Worm (Caenorhabditis elegans) whole organism, midembryonic: ENCODE measurements around the gene dnpp-1.
A peak's percentile ranks its signal among the peaks of the same experiment; 100 is the strongest.

Experiments
- T22C8.4 ChIP-seq: fragments of 200-800 bp; sonication (Bioruptor generic); IDR thresholded peaks from 2 replicates; pipeline ENCODE4 v1.3.6; 2022; ENCODE audit warnings: missing genetic modification characterization, missing compliant biosample characterization
- cog-1 ChIP-seq: sonication (generic microtip); optimal IDR thresholded peaks from 2 replicates; lab custom pipeline; 2016; ENCODE audit warnings: missing genetic modification characterization, missing compliant biosample characterization
- flt-1 ChIP-seq: fragments of 200-800 bp; sonication (Bioruptor generic); IDR thresholded peaks from 2 replicates; pipeline ENCODE4 v1.3.6; 2022; ENCODE audit warnings: missing genetic modification characterization, missing compliant biosample characterization
- klf-2 ChIP-seq: fragments of 200-800 bp; sonication (Bioruptor generic); conservative IDR thresholded peaks from 2 replicates; pipeline ENCODE4 v1.3.6; 2022; ENCODE audit warnings: missing genetic modification reagents, missing genetic modification characterization, missing compliant biosample characterization
- med-1 ChIP-seq: sonication (generic microtip); optimal IDR thresholded peaks from 2 replicates; lab custom pipeline; 2017; ENCODE audit warnings: missing genetic modification characterization, mild to moderate bottlenecking, missing compliant biosample characterization, antibody characterized with exemption, missing genetic modification reagents; ENCODE audit not compliant: insufficient read depth
- ref-1 ChIP-seq: fragments of 200-800 bp; sonication (Bioruptor generic); conservative IDR thresholded peaks from 2 replicates; pipeline ENCODE4 v1.3.6; 2022; ENCODE audit warnings: missing genetic modification reagents, missing genetic modification characterization, missing compliant biosample characterization
- tab-1 ChIP-seq: fragments of 200-800 bp; sonication (Bioruptor generic); IDR thresholded peaks from 2 replicates; pipeline ENCODE4 v1.3.6; 2022; ENCODE audit warnings: missing genetic modification characterization, missing compliant biosample characterization
- ztf-23 ChIP-seq: fragments of 200-800 bp; sonication (Bioruptor generic); IDR thresholded peaks from 2 replicates; pipeline ENCODE4 v1.3.6; 2022; ENCODE audit warnings: missing genetic modification reagents, missing genetic modification characterization, missing compliant biosample characterization
- ztf-29 ChIP-seq: fragments of 200-800 bp; sonication (Bioruptor generic); IDR thresholded peaks from 2 replicates; pipeline ENCODE4 v1.3.6; 2022; ENCODE audit warnings: missing genetic modification reagents, missing genetic modification characterization, missing compliant biosample characterization

Gene dnpp-1

DNA sequence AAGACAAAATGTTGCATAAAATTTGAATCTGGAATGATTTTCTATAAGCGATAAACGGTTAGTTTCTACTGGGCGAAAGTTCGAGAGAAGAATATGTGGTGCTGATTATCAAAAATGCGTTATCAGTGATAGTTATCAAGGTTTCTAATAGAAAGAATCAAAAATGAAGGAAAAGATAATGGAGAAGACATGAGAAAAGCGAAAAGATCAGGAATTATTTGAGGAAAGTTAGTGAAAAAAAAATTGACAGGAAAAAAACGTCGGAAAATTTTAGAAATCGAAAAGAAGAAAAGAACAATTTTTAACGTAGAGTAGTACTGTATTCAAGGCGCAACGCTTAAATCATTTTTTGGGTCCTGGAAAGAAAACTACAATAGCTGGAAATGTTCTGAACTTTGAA, at the start of gene dnpp-1:
dnpp-1 (minus strand) TSS at position 30 of the 400 bp plus-strand sequence.
- TF ChIP-seq ztf-23 = no peak
- no peak for TF ChIP-seq ref-1 (GFP tag; lab: Robert Waterston, UW)
- TF ChIP-seq ztf-29 (GFP tag; lab: Robert Waterston, UW) = no peak
- no peak for TF ChIP-seq tab-1
- no peak for TF ChIP-seq cog-1 (tag; lab: Kevin White, UChicago)
- TF ChIP-seq flt-1 (GFP tag; lab: Robert Waterston, UW) = no peak
- TF ChIP-seq T22C8.4 = no peak
- TF ChIP-seq klf-2 (GFP tag; lab: Robert Waterston, UW) = no peak
- TF ChIP-seq med-1 (GFP tag; lab: Kevin White, UChicago) = no peak

DNA sequence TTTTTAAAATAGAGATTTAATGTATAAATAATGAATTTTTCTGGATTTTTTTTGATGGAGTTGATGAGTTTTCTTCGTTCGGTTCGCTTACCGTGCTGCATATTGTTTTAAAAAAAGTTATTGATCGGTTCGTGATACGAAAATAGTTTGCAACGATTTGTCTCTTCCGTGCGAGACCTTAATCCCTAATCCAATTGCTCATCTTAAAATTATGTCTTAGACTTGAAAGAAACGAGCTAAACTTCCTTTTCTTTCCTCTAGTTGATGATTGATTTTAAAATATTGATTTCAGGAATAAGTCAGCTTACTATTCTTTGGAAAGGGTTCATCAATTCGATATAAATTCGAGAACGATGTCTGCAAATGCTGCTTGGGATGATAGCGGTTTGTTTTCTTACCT, 44.8 kb upstream of the dnpp-1 start, which contains the start of gene C28H8.3:
C28H8.3 (plus strand) TSS at position 293 of the 400 bp plus-strand sequence.
- TF ChIP-seq ref-1 (GFP tag; lab: Robert Waterston, UW) (no peak), tab-1 (no peak), klf-2 (GFP tag; lab: Robert Waterston, UW) (no peak), T22C8.4 (no peak), ztf-23 (no peak), med-1 (GFP tag; lab: Kevin White, UChicago) (no peak), flt-1 (GFP tag; lab: Robert Waterston, UW) (no peak), cog-1 (tag; lab: Kevin White, UChicago) (no peak), ztf-29 (GFP tag; lab: Robert Waterston, UW) (no peak)

DNA sequence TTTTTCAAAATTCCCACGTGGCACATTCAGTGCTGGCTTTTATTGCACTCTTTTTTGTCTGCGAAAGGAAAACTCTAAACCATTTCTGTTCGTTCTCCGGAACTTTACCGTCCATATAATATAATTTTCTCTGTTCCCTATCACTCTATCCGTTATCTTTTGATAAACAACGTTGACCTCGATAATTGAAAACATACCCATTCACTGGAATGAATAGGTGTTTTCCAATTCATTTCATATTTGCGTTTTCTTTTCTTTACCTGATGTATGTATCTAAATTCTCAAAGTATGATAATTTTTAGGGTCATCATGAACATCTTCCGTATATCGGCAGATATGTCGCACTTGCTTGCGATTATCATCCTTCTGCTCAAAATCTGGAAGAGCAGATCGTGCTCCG, 43.1 kb upstream of the dnpp-1 start, which contains the start of gene erd-2.2:
erd-2.2 (plus strand) TSS at position 301 of the 400 bp plus-strand sequence.
- no peak for TF ChIP-seq flt-1 (GFP tag; lab: Robert Waterston, UW)
- no peak for TF ChIP-seq ztf-29 (GFP tag; lab: Robert Waterston, UW)
- no peak for TF ChIP-seq klf-2 (GFP tag; lab: Robert Waterston, UW)
- no peak for TF ChIP-seq ref-1 (GFP tag; lab: Robert Waterston, UW)
- TF ChIP-seq ztf-23 = no peak
- no peak for TF ChIP-seq cog-1 (tag; lab: Kevin White, UChicago)
- TF ChIP-seq med-1 (GFP tag; lab: Kevin White, UChicago) = no peak
- TF ChIP-seq T22C8.4 = no peak

DNA sequence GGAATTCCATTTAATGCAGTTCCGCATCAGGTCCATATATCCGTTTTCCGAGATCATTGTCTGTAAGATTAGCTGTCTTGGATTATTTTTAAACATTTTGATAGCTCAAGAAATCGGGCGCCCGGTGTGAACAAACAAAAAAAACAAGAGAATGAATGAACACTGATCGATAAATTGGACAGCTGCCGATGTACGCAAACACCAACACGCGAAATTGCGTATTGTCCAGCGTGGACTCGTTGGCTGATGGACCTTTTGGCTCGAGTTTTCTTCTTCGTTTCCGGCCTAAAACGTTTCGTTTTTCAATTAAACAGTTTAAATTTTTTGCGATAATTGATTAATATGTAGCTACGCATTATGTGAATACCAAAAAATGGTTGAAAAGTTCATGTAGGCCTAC, 42.5 kb upstream of the dnpp-1 start, which contains the start of gene dpff-1:
dpff-1 (minus strand) TSS at position 288 of the 400 bp plus-strand sequence.
- TF ChIP-seq med-1 (GFP tag; lab: Kevin White, UChicago) = no peak
- TF ChIP-seq T22C8.4 = peak; percentile 80

- TF ChIP-seq flt-1 (GFP tag; lab: Robert Waterston, UW) = no peak
- TF ChIP-seq ztf-23 = no peak
These were observed 39.0 kb upstream of the dnpp-1 start for ce11 chrIII:5902558-5902957.

DNA sequence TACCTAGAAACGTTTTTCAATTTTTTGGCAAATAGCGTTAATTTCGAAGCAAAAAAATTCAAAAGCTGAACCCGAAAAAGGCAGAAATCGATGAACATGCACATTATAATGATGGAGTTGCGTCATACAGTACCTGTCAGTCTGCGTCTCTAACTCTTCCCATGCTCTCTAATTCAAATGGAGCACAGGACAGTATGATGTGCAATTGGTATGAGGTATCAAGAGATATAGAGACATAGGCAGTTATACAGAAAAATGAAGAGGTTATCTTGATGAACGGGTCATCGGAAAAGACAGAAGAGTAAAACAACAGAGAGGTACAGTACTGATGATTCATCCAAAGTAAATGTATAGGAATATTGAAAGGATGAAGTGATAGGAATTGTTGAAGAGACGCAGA, 37.1 kb upstream of the dnpp-1 start:
- TF ChIP-seq cog-1 (tag; lab: Kevin White, UChicago) (no peak), tab-1 (no peak), klf-2 (GFP tag; lab: Robert Waterston, UW) (no peak), ztf-23 (no peak), ztf-29 (GFP tag; lab: Robert Waterston, UW) (no peak), med-1 (GFP tag; lab: Kevin White, UChicago) (no peak), T22C8.4 (no peak), ref-1 (GFP tag; lab: Robert Waterston, UW) (no peak), flt-1 (GFP tag; lab: Robert Waterston, UW) (no peak)

DNA sequence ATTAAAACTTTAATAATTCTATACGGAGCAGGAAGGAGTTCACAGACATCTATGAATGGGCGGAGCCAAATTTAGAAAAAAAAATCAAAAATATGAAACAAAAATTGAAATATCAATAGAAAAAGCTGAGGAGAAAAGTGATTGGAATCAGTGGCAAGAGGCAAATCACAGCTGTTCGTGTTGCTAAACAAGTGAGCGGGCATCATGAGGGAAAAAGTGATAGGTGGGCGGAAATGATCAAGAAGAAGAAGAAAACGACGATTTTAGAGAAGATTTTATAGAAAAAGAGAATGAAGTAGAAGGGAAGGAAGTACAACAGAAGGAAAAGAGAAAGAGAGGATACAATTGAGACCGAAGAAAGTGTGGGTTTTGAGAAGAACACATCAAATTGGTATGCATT, 35.0 kb upstream of the dnpp-1 start:
- TF ChIP-seq med-1 (GFP tag; lab: Kevin White, UChicago) (no peak), ztf-29 (GFP tag; lab: Robert Waterston, UW) (no peak), ref-1 (GFP tag; lab: Robert Waterston, UW) (no peak), klf-2 (GFP tag; lab: Robert Waterston, UW) (no peak), flt-1 (GFP tag; lab: Robert Waterston, UW) (no peak), cog-1 (tag; lab: Kevin White, UChicago) (no peak), tab-1 (no peak), T22C8.4 (no peak), ztf-23 (no peak)

- TF ChIP-seq klf-2 (GFP tag; lab: Robert Waterston, UW) (no peak), T22C8.4 (no peak), ref-1 (GFP tag; lab: Robert Waterston, UW) (no peak), flt-1 (GFP tag; lab: Robert Waterston, UW) (no peak), med-1 (GFP tag; lab: Kevin White, UChicago) (no peak), ztf-29 (GFP tag; lab: Robert Waterston, UW) (no peak), cog-1 (tag; lab: Kevin White, UChicago) (no peak), tab-1 (no peak), ztf-23 (no peak)
These were observed 33.9 kb upstream of the dnpp-1 start for ce11 chrIII:5897468-5897867.

DNA sequence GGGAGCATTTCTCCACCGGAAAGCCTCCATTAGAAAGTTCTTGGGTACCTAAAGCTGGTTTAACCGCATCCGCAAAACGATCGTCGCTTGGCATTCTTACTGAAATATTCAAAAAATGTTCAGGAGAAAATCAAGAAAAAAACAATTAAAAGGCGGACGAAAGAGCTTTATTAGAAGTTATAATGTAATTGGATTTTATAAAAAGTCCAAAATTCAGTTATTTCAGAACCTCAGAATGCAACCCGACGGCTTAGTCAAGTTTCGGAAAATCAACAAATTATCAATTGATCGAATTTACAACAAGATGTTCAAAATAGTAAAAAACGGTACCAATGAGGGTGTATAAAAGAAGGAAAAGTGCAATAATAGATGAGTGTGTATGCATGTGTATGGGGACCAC, 32.3 kb upstream of the dnpp-1 start, which contains the start of gene pxl-1:
pxl-1 (minus strand) TSS at position 101 of the 400 bp plus-strand sequence.
- TF ChIP-seq med-1 (GFP tag; lab: Kevin White, UChicago) (no peak), ztf-29 (GFP tag; lab: Robert Waterston, UW) (no peak), ref-1 (GFP tag; lab: Robert Waterston, UW) (no peak), flt-1 (GFP tag; lab: Robert Waterston, UW) (no peak), tab-1 (no peak), klf-2 (GFP tag; lab: Robert Waterston, UW) (no peak), T22C8.4 (no peak), cog-1 (tag; lab: Kevin White, UChicago) (no peak), ztf-23 (no peak)

- TF ChIP-seq ztf-23 = no peak
- TF ChIP-seq klf-2 (GFP tag; lab: Robert Waterston, UW) = no peak
- TF ChIP-seq ref-1 (GFP tag; lab: Robert Waterston, UW) = no peak
- no peak for TF ChIP-seq cog-1 (tag; lab: Kevin White, UChicago)
- no peak for TF ChIP-seq tab-1
- TF ChIP-seq ztf-29 (GFP tag; lab: Robert Waterston, UW) = no peak
- TF ChIP-seq T22C8.4 = no peak
- no peak for TF ChIP-seq flt-1 (GFP tag; lab: Robert Waterston, UW)
- TF ChIP-seq med-1 (GFP tag; lab: Kevin White, UChicago) = no peak
These were observed 29.3 kb upstream of the dnpp-1 start for ce11 chrIII:5892909-5893308.
